Worm (Caenorhabditis elegans): ENCODE measurements around the gene F09E10.6.

F09E10.6 gene

ce11 chrX:1503698-1504501 lies 6.4 kb upstream of the F09E10.6 start (continued):
- TF ChIP-seq nfya-2 (GFP tag; IDR thresholded peaks at IDR 0.05), result no peak
- peak; percentile 80 for TF ChIP-seq ztf-3 (GFP tag; optimal IDR thresholded peaks at IDR 0.05)
- TF ChIP-seq ceh-79 (tag; optimal IDR thresholded peaks at IDR 0.05), result no peak
- TF ChIP-seq F57C9.4 (tag; optimal IDR thresholded peaks at IDR 0.05), result peak; percentile 85
- no peak for TF ChIP-seq ztf-18 (tag; optimal IDR thresholded peaks at IDR 0.05)
- peak; percentile 51 for TF ChIP-seq F57A8.1 (GFP tag; optimal IDR thresholded peaks at IDR 0.05)
- TF ChIP-seq Y95B8A.8 (GFP tag; IDR thresholded peaks at IDR 0.05), result peak; percentile 99
- TF ChIP-seq ztf-25 (GFP tag; IDR thresholded peaks at IDR 0.05), result peak; percentile 72; the same call in 1 of the 2 replicates
- TF ChIP-seq hmg-20 (GFP tag; IDR thresholded peaks at IDR 0.05), result no peak; the same call in 1 of the 2 replicates
- TF ChIP-seq C17E4.6 (GFP tag; IDR thresholded peaks at IDR 0.05), result peak; percentile 78
- TF ChIP-seq F10E7.11 (tag; optimal IDR thresholded peaks at IDR 0.05), result no peak
- TF ChIP-seq mel-28 (tag; optimal IDR thresholded peaks at IDR 0.05; ENCODE audit: borderline replicate concordance), result peak; percentile 92
- peak; percentile 8; the same call in 1 of the 2 replicates for TF ChIP-seq egl-44 (GFP tag; IDR thresholded peaks at IDR 0.05)
- TF ChIP-seq ccch-3 (GFP tag; optimal IDR thresholded peaks at IDR 0.05), result no peak
- peak; percentile 80 for TF ChIP-seq tlf-1 (GFP tag; optimal IDR thresholded peaks at IDR 0.05)
- peak; percentile 40; the same call in 1 of the 2 replicates for TF ChIP-seq hsf-1 (GFP tag; IDR thresholded peaks at IDR 0.05)
- TF ChIP-seq aptf-3 (GFP tag; IDR thresholded peaks at IDR 0.05), result 0 out of 2 replicates have a peak, but pooled peaks have one; percentile 38
- TF ChIP-seq hlh-12 (tag; optimal IDR thresholded peaks at IDR 0.05), result no peak
- TF ChIP-seq rcor-1 (GFP tag; IDR thresholded peaks at IDR 0.05), result peak; percentile 74
- no peak for TF ChIP-seq nhr-80 (tag; optimal IDR thresholded peaks at IDR 0.05)
- TF ChIP-seq snpc-3.4 (tag; optimal IDR thresholded peaks at IDR 0.05), result no peak
- TF ChIP-seq let-607 (tag; optimal IDR thresholded peaks at IDR 0.05), result peak in 1 of 2 experiments; percentile 42
- no peak for TF ChIP-seq madf-8 (GFP tag; conservative IDR thresholded peaks at IDR 0.05)
- no peak for TF ChIP-seq unc-62 (GFP tag; optimal IDR thresholded peaks at IDR 0.05)
- no peak for TF ChIP-seq nhr-179 (tag; optimal IDR thresholded peaks at IDR 0.05)
- TF ChIP-seq egrh-3 (GFP tag; IDR thresholded peaks at IDR 0.05), result peak; percentile 7; the same call in 1 of the 2 replicates
- 0 out of 2 replicates have a peak, but pooled peaks have one; percentile 80 for TF ChIP-seq lag-1 (GFP tag; IDR thresholded peaks at IDR 0.05)
- peak; percentile 64; the same call in 1 of the 2 replicates for TF ChIP-seq ceh-100 (GFP tag; IDR thresholded peaks at IDR 0.05)
- peak; percentile 32; the same call in 1 of the 2 replicates for TF ChIP-seq B0336.3 (GFP tag; IDR thresholded peaks at IDR 0.05)
- TF ChIP-seq pha-4 (tag; optimal IDR thresholded peaks at IDR 0.05), result no peak
- TF ChIP-seq xnd-1 (tag; optimal IDR thresholded peaks at IDR 0.05), result no peak
- no peak for TF ChIP-seq ets-4 (GFP tag; optimal IDR thresholded peaks at IDR 0.05)
- no peak for TF ChIP-seq attf-6 (GFP tag; IDR thresholded peaks at IDR 0.05)
- TF ChIP-seq lin-26 (GFP tag; IDR thresholded peaks at IDR 0.05), result no peak
- peak; percentile 39; the same call in 1 of the 2 replicates for TF ChIP-seq ceh-91 (GFP tag; IDR thresholded peaks at IDR 0.05)
- TF ChIP-seq D2030.7 (GFP tag; IDR thresholded peaks at IDR 0.05), result no peak
- TF ChIP-seq Y53F4B.3 (GFP tag; IDR thresholded peaks at IDR 0.05), result peak; percentile 87; the same call in 1 of the 2 replicates
- peak; percentile 40 for TF ChIP-seq hmg-1.2 (GFP tag; IDR thresholded peaks at IDR 0.05)
- TF ChIP-seq T07F8.4 (tag; optimal IDR thresholded peaks at IDR 0.05), result no peak
- peak; percentile 74 for TF ChIP-seq B0035.1 (tag; optimal IDR thresholded peaks at IDR 0.05)
- peak; percentile 73 for TF ChIP-seq gei-17 (GFP tag; optimal IDR thresholded peaks at IDR 0.05)
- no peak for TF ChIP-seq egl-18 (GFP tag; IDR thresholded peaks at IDR 0.05)
- peak; percentile 47; the same call in 1 of the 2 replicates for TF ChIP-seq lir-1 (GFP tag; conservative IDR thresholded peaks at IDR 0.05)
- TF ChIP-seq attf-3 (GFP tag; conservative IDR thresholded peaks at IDR 0.05), result peak; percentile 57
- TF ChIP-seq attf-5 (GFP tag; optimal IDR thresholded peaks at IDR 0.05), result peak; percentile 41
- TF ChIP-seq sdz-38 (tag; optimal IDR thresholded peaks at IDR 0.05), result no peak
- TF ChIP-seq nhr-27 (tag; optimal IDR thresholded peaks at IDR 0.05), result no peak

Data from whole organism, young adult.